Worm (Caenorhabditis elegans) whole organism, mixed stage, embryonic: Measurements from ENCODE around the gene ard-1.

Experiments used
- bed-3 ChIP-seq: fragments of 200-800 bp; sonication (Bioruptor generic); optimal IDR thresholded peaks from 3 replicates; lab custom pipeline; 2018; ENCODE audit warnings: mild to moderate bottlenecking, missing genetic modification characterization, moderate library complexity, missing compliant biosample characterization
- ces-1 ChIP-seq: fragments of 150-350 bp; optimal IDR thresholded peaks from 2 replicates; lab custom pipeline; 2014; ENCODE audit warnings: missing biosample characterization, missing genetic modification reagents, missing genetic modification characterization
- lin-13 ChIP-seq: fragments of 150-350 bp; optimal IDR thresholded peaks from 2 replicates; lab custom pipeline; 2014; ENCODE audit warnings: missing biosample characterization, missing genetic modification characterization
- lsy-2 ChIP-seq: fragments of 150-350 bp; optimal IDR thresholded peaks from 2 replicates; lab custom pipeline; 2014; ENCODE audit warnings: missing biosample characterization, missing genetic modification characterization
- mep-1 ChIP-seq: fragments of 150-350 bp; optimal IDR thresholded peaks from 2 replicates; lab custom pipeline; 2017; ENCODE audit warnings: missing biosample characterization, missing genetic modification reagents, missing genetic modification characterization, inconsistent platforms
- nhr-12 ChIP-seq: fragments of 150-350 bp; optimal IDR thresholded peaks from 2 replicates; lab custom pipeline; 2014; ENCODE audit warnings: missing biosample characterization, missing genetic modification characterization
- nhr-76 ChIP-seq: sonication (generic microtip); optimal IDR thresholded peaks from 2 replicates; lab custom pipeline; 2017; ENCODE audit warnings: missing biosample characterization, missing genetic modification characterization
- unc-62 ChIP-seq: fragments of 150-350 bp; optimal IDR thresholded peaks from 2 replicates; lab custom pipeline; 2014; ENCODE audit warnings: missing biosample characterization, missing genetic modification reagents, missing genetic modification characterization
- zip-8 ChIP-seq: fragments of 150-350 bp; optimal IDR thresholded peaks from 2 replicates; lab custom pipeline; 2014; ENCODE audit warnings: missing biosample characterization, missing genetic modification characterization
- ztf-11 ChIP-seq: fragments of 150-350 bp; optimal IDR thresholded peaks from 2 replicates; lab custom pipeline; 2014; ENCODE audit warnings: missing biosample characterization, missing genetic modification characterization

ce11 chrIV:11180077-11180476, 49.0 kb downstream of the ard-1 start:
- TF ChIP-seq bed-3 (GFP tag; lab: Kevin White, UChicago) (no peak), lsy-2 (tag; lab: Kevin White, UChicago) (no peak), ztf-11 (tag; lab: Kevin White, UChicago) (no peak), ces-1 (GFP tag; lab: Kevin White, UChicago) (no peak), nhr-76 (tag; lab: Kevin White, UChicago) (no peak), nhr-12 (no peak), unc-62 (GFP tag; lab: Kevin White, UChicago) (no peak), mep-1 (tag; lab: Kevin White, UChicago) (no peak), zip-8 (tag; lab: Kevin White, UChicago) (no peak), lin-13 (tag; lab: Kevin White, UChicago) (no peak)
